Fruit fly (Drosophila melanogaster): ENCODE data around the gene GILT2.

GILT2 gene

dm6 chr3R:23721936-23722335, 43.2 kb downstream of the GILT2 start (continued):
- TF ChIP-seq CG2889 (GFP tag; IDR thresholded peaks at IDR 0.05) (no peak), CG7372 (GFP tag; IDR thresholded peaks at IDR 0.05) (peak; percentile 13; the same call in 1 of the 2 replicates), emc (GFP tag; optimal IDR thresholded peaks at IDR 0.05) (no peak), Chrac-16 (GFP tag; optimal IDR thresholded peaks at IDR 0.05) (no peak), CG9876 (GFP tag; optimal IDR thresholded peaks at IDR 0.05) (no peak), dmrt99B (tag; optimal IDR thresholded peaks at IDR 0.05) (no peak), CG30431 (GFP tag; optimal IDR thresholded peaks at IDR 0.05) (no peak), CG9797 (GFP tag; optimal IDR thresholded peaks at IDR 0.05) (no peak), CoRest (tag; optimal IDR thresholded peaks at IDR 0.05) (peak; percentile 70), luna (GFP tag; optimal IDR thresholded peaks at IDR 0.05) (no peak), insv (GFP tag; optimal IDR thresholded peaks at IDR 0.05) (no peak), croc (GFP tag; conservative IDR thresholded peaks at IDR 0.05) (no peak), br (optimal IDR thresholded peaks at IDR 0.05) (no peak), Spps (tag; optimal IDR thresholded peaks at IDR 0.05) (no peak), pzg (GFP tag; optimal IDR thresholded peaks at IDR 0.05) (peak; percentile 20), pros (GFP tag; optimal IDR thresholded peaks at IDR 0.05) (peak; percentile 80), CG4424 (GFP tag; optimal IDR thresholded peaks at IDR 0.05) (peak; percentile 22), Mrtf (GFP tag; IDR thresholded peaks at IDR 0.05) (no peak), NC2α (GFP tag; optimal IDR thresholded peaks at IDR 0.05) (no peak), sisA (GFP tag; IDR thresholded peaks at IDR 0.05) (no peak), CG16813 (GFP tag; IDR thresholded peaks at IDR 0.05; ENCODE audit: partially characterized antibody) (no peak), sc (optimal IDR thresholded peaks at IDR 0.05) (no peak), sc (GFP tag; optimal IDR thresholded peaks at IDR 0.05) (no peak), NfI (GFP tag; optimal IDR thresholded peaks at IDR 0.05) (peak; percentile 45), D (optimal IDR thresholded peaks at IDR 0.05) (no peak), D (GFP tag; optimal IDR thresholded peaks at IDR 0.05) (no peak), CG12659 (GFP tag; optimal IDR thresholded peaks at IDR 0.05) (peak; percentile 61), fd3F (GFP tag; optimal IDR thresholded peaks at IDR 0.05) (peak; percentile 25), NC2β (GFP tag; optimal IDR thresholded peaks at IDR 0.05) (no peak), CG6765 (GFP tag; optimal IDR thresholded peaks at IDR 0.05) (no peak), Rfx (GFP tag; IDR thresholded peaks at IDR 0.05) (peak; percentile 62), Nf-YC (tag; optimal IDR thresholded peaks at IDR 0.05) (peak; percentile 54), tin (GFP tag; optimal IDR thresholded peaks at IDR 0.05) (no peak), CG17359 (tag; optimal IDR thresholded peaks at IDR 0.05) (peak; percentile 14), CG2120 (GFP tag; optimal IDR thresholded peaks at IDR 0.05) (peak; percentile 43), Xrp1 (GFP tag; IDR thresholded peaks at IDR 0.05) (no peak), Abd-B (GFP tag; optimal IDR thresholded peaks at IDR 0.05) (peak; percentile 78), dpn (GFP tag; optimal IDR thresholded peaks at IDR 0.05) (peak in 1 of 2 experiments; percentile 57), CG14710 (tag; optimal IDR thresholded peaks at IDR 0.05) (peak; percentile 14), phol (tag; optimal IDR thresholded peaks at IDR 0.05) (peak; percentile 15), Hr51 (GFP tag; optimal IDR thresholded peaks at IDR 0.05) (peak in 1 of 2 experiments; percentile 16), Aef1 (GFP tag; IDR thresholded peaks at IDR 0.05) (no peak), Dek (tag; optimal IDR thresholded peaks at IDR 0.05) (peak; percentile 83), CG1832 (GFP tag; optimal IDR thresholded peaks at IDR 0.05) (no peak), lilli (GFP tag; optimal IDR thresholded peaks at IDR 0.05) (peak; percentile 34), mam (GFP tag; optimal IDR thresholded peaks at IDR 0.05) (peak; percentile 19), CG2116 (GFP tag; optimal IDR thresholded peaks at IDR 0.05) (peak; percentile 24), CG31441 (GFP tag; IDR thresholded peaks at IDR 0.05) (0 out of 2 replicates have a peak, but pooled peaks have one; percentile 13), CG18262 (tag; optimal IDR thresholded peaks at IDR 0.05) (peak; percentile 26), Xbp1 (GFP tag; optimal IDR thresholded peaks at IDR 0.05) (peak; percentile 55), Atf6 (GFP tag; IDR thresholded peaks at IDR 0.05) (no peak), ci (GFP tag; IDR thresholded peaks at IDR 0.05) (0 out of 3 replicates have a peak, but pooled peaks have one; percentile 26)
